Worm (Caenorhabditis elegans) whole organism, mixed stage, embryonic: ENCODE results near the gene ggtb-1.

Experiments used
- elt-3 ChIP-seq: fragments of 150-350 bp; optimal IDR thresholded peaks from 2 replicates; lab custom pipeline; 2014; ENCODE audit warnings: missing biosample characterization, missing genetic modification characterization
- tbx-8 ChIP-seq: fragments of 200-800 bp; sonication (Bioruptor generic); optimal IDR thresholded peaks from 2 replicates; lab custom pipeline; 2018; ENCODE audit warnings: mild to moderate bottlenecking, missing genetic modification characterization, moderate library complexity, missing compliant biosample characterization

- TF ChIP-seq elt-3 (tag; lab: Kevin White, UChicago) = no peak
- no peak for TF ChIP-seq tbx-8 (GFP tag; lab: Kevin White, UChicago)
Measured at ce11 chrIII:7084908-7085307, 48.7 kb upstream of the ggtb-1 start, which contains the start of gene tofu-7.
